Worm (Caenorhabditis elegans) whole organism, late embryonic: ENCODE results near the gene H06H21.37.

ENCODE experiments used
- C38D4.7 ChIP-seq: fragments of 200-800 bp; sonication (Bioruptor generic); optimal IDR thresholded peaks from 2 replicates; lab custom pipeline; 2018; ENCODE audit warnings: mild to moderate bottlenecking, missing genetic modification characterization, moderate library complexity, missing compliant biosample characterization
- F13H6.1 ChIP-seq: sonication (generic microtip); optimal IDR thresholded peaks from 2 replicates; lab custom pipeline; 2016; ENCODE audit warnings: missing genetic modification characterization, missing compliant biosample characterization
- K02D7.2 ChIP-seq: sonication (generic microtip); optimal IDR thresholded peaks from 2 replicates; lab custom pipeline; 2017; ENCODE audit warnings: mild to moderate bottlenecking, missing genetic modification characterization, missing compliant biosample characterization
- T23F11.4 ChIP-seq: fragments of 200-800 bp; sonication (Bioruptor generic); optimal IDR thresholded peaks from 2 replicates; lab custom pipeline; 2018; ENCODE audit warnings: mild to moderate bottlenecking, missing genetic modification characterization, missing compliant biosample characterization
- Y22D7AL.16 ChIP-seq: sonication (generic microtip); optimal IDR thresholded peaks from 2 replicates; lab custom pipeline; 2016; ENCODE audit warnings: missing genetic modification characterization, missing compliant biosample characterization
- ceh-2 ChIP-seq: sonication (generic microtip); optimal IDR thresholded peaks from 2 replicates; lab custom pipeline; 2016; ENCODE audit warnings: missing genotype, missing genetic modification characterization, missing compliant biosample characterization
- ceh-22 ChIP-seq: sonication (generic microtip); optimal IDR thresholded peaks from 2 replicates; lab custom pipeline; 2017; ENCODE audit warnings: missing biosample characterization, missing genetic modification characterization
- ceh-30 ChIP-seq: fragments of 150-350 bp; optimal IDR thresholded peaks from 2 replicates; lab custom pipeline; 2014; ENCODE audit warnings: missing biosample characterization, missing genetic modification characterization
- ceh-31 ChIP-seq: sonication (generic microtip); optimal IDR thresholded peaks from 2 replicates; lab custom pipeline; 2016; ENCODE audit warnings: missing genetic modification characterization, missing compliant biosample characterization
- ceh-34 ChIP-seq: sonication (generic microtip); optimal IDR thresholded peaks from 2 replicates; lab custom pipeline; 2016; ENCODE audit warnings: mild to moderate bottlenecking, missing genetic modification characterization, missing compliant biosample characterization
- che-1 ChIP-seq: sonication (generic microtip); optimal IDR thresholded peaks from 2 replicates; lab custom pipeline; 2016; ENCODE audit warnings: mild to moderate bottlenecking, missing genetic modification characterization, missing compliant biosample characterization
- dmd-4 ChIP-seq: sonication (generic microtip); optimal IDR thresholded peaks from 2 replicates; lab custom pipeline; 2016; ENCODE audit warnings: borderline replicate concordance, missing genetic modification characterization, missing compliant biosample characterization
- elt-2 ChIP-seq: sonication (generic microtip); optimal IDR thresholded peaks from 2 replicates; lab custom pipeline; 2016; ENCODE audit warnings: missing genetic modification reagents, missing genetic modification characterization, missing compliant biosample characterization
- elt-4 ChIP-seq: sonication (generic microtip); optimal IDR thresholded peaks from 2 replicates; lab custom pipeline; 2016; ENCODE audit warnings: missing genetic modification characterization, missing compliant biosample characterization
- fkh-10 ChIP-seq: fragments of 150-350 bp; optimal IDR thresholded peaks from 2 replicates; lab custom pipeline; 2014; ENCODE audit warnings: missing biosample characterization, missing genetic modification reagents, missing genetic modification characterization
- fkh-6 ChIP-seq: sonication (generic microtip); optimal IDR thresholded peaks from 2 replicates; lab custom pipeline; 2016; ENCODE audit warnings: missing genetic modification characterization, missing compliant biosample characterization
- gmeb-2 ChIP-seq: sonication (generic microtip); optimal IDR thresholded peaks from 2 replicates; lab custom pipeline; 2016; ENCODE audit warnings: missing genetic modification characterization, inconsistent platforms, missing compliant biosample characterization
- hlh-13 ChIP-seq: fragments of 200-800 bp; sonication (Bioruptor generic); optimal IDR thresholded peaks from 2 replicates; lab custom pipeline; 2018; ENCODE audit warnings: mild to moderate bottlenecking, missing genetic modification characterization, missing compliant biosample characterization
- lim-6 ChIP-seq: sonication (generic microtip); optimal IDR thresholded peaks from 2 replicates; lab custom pipeline; 2016; ENCODE audit warnings: missing genetic modification characterization, missing compliant biosample characterization
- lin-11 ChIP-seq: fragments of 200-800 bp; sonication (Bioruptor generic); optimal IDR thresholded peaks from 2 replicates; lab custom pipeline; 2018; ENCODE audit warnings: mild to moderate bottlenecking, missing genetic modification characterization, missing compliant biosample characterization
- madf-2 ChIP-seq: sonication (generic microtip); optimal IDR thresholded peaks from 2 replicates; lab custom pipeline; 2017; ENCODE audit warnings: missing genetic modification characterization, missing compliant biosample characterization
- mec-3 ChIP-seq: sonication (generic microtip); optimal IDR thresholded peaks from 2 replicates; lab custom pipeline; 2016; ENCODE audit warnings: borderline replicate concordance, missing genetic modification characterization, missing compliant biosample characterization
- nfya-1 ChIP-seq: sonication (generic microtip); optimal IDR thresholded peaks from 2 replicates; lab custom pipeline; 2017; ENCODE audit warnings: missing genetic modification characterization, mild to moderate bottlenecking, missing compliant biosample characterization, antibody characterized with exemption, moderate library complexity
- nhr-232 ChIP-seq: sonication (generic microtip); optimal IDR thresholded peaks from 2 replicates; lab custom pipeline; 2016; ENCODE audit warnings: missing genetic modification characterization, missing compliant biosample characterization
- npax-4 ChIP-seq: sonication (generic microtip); optimal IDR thresholded peaks from 2 replicates; lab custom pipeline; 2016; ENCODE audit warnings: missing genetic modification characterization, missing compliant biosample characterization
- odd-2 ChIP-seq: sonication (generic microtip); optimal IDR thresholded peaks from 2 replicates; lab custom pipeline; 2017; ENCODE audit warnings: antibody characterized with exemption, mild to moderate bottlenecking, missing genetic modification characterization, missing compliant biosample characterization
- pag-3 ChIP-seq: sonication (generic microtip); optimal IDR thresholded peaks from 2 replicates; lab custom pipeline; 2016; ENCODE audit warnings: missing compliant biosample characterization, missing genetic modification characterization, borderline replicate concordance
- pha-4 ChIP-seq: fragments of 150-350 bp; optimal IDR thresholded peaks from 2 replicates; lab custom pipeline; 2018; ENCODE audit warnings: missing biosample characterization, missing genetic modification reagents, missing genetic modification characterization
- pqm-1 ChIP-seq: sonication (generic microtip); optimal IDR thresholded peaks from 2 replicates; lab custom pipeline; 2016; ENCODE audit warnings: missing genetic modification characterization, missing compliant biosample characterization
- pros-1 ChIP-seq: fragments of 150-350 bp; optimal IDR thresholded peaks from 2 replicates; lab custom pipeline; 2014; ENCODE audit warnings: missing biosample characterization, missing genetic modification reagents, missing genetic modification characterization
- rnt-1 ChIP-seq: sonication (generic microtip); optimal IDR thresholded peaks from 2 replicates; lab custom pipeline; 2016; ENCODE audit warnings: missing genetic modification characterization, missing compliant biosample characterization
- sdc-2 ChIP-seq: sonication (generic microtip); optimal IDR thresholded peaks from 2 replicates; lab custom pipeline; 2016; ENCODE audit warnings: missing genotype, missing genetic modification characterization, missing compliant biosample characterization
- syd-9 ChIP-seq: sonication (generic microtip); optimal IDR thresholded peaks from 2 replicates; lab custom pipeline; 2016; ENCODE audit warnings: mild to moderate bottlenecking, missing genetic modification characterization, moderate library complexity, missing compliant biosample characterization
- tbx-7 ChIP-seq: sonication (generic microtip); optimal IDR thresholded peaks from 2 replicates; lab custom pipeline; 2016; ENCODE audit warnings: missing genotype, missing genetic modification characterization, missing compliant biosample characterization
- ttx-3 ChIP-seq: sonication (generic microtip); optimal IDR thresholded peaks from 2 replicates; lab custom pipeline; 2016; ENCODE audit warnings: missing genetic modification reagents, missing genetic modification characterization, missing compliant biosample characterization
- unc-42 ChIP-seq: sonication (generic microtip); optimal IDR thresholded peaks from 2 replicates; lab custom pipeline; 2016; ENCODE audit warnings: missing genotype, missing genetic modification characterization, missing compliant biosample characterization
- unc-86 ChIP-seq: sonication (generic microtip); optimal IDR thresholded peaks from 2 replicates; lab custom pipeline; 2016; ENCODE audit warnings: missing genetic modification characterization, missing compliant biosample characterization
- zip-5 ChIP-seq: sonication (generic microtip); optimal IDR thresholded peaks from 2 replicates; lab custom pipeline; 2016; ENCODE audit warnings: missing genetic modification characterization, missing compliant biosample characterization
- ztf-16 ChIP-seq: sonication (generic microtip); optimal IDR thresholded peaks from 2 replicates; lab custom pipeline; 2017; ENCODE audit warnings: missing genetic modification characterization, missing compliant biosample characterization

H06H21.37 gene

ce11 chrIV:4829641-4830040 lies 19.9 kb upstream of the H06H21.37 start:
- no peak for TF ChIP-seq pros-1
- no peak for TF ChIP-seq rnt-1 (tag; lab: Kevin White, UChicago)
- TF ChIP-seq fkh-6 (tag; lab: Kevin White, UChicago), result no peak
- TF ChIP-seq nfya-1 (tag; lab: Kevin White, UChicago), result no peak
- no peak for TF ChIP-seq tbx-7 (tag; lab: Kevin White, UChicago)
- no peak for TF ChIP-seq madf-2 (tag; lab: Kevin White, UChicago)
- no peak for TF ChIP-seq fkh-10 (GFP tag; lab: Kevin White, UChicago)
- no peak for TF ChIP-seq F13H6.1 (tag; lab: Kevin White, UChicago)
- no peak for TF ChIP-seq mec-3 (tag; lab: Kevin White, UChicago)
- no peak for TF ChIP-seq pha-4
- no peak for TF ChIP-seq C38D4.7 (GFP tag; lab: Kevin White, UChicago)
- no peak for TF ChIP-seq Y22D7AL.16 (tag; lab: Kevin White, UChicago)
- no peak for TF ChIP-seq dmd-4 (tag; lab: Kevin White, UChicago)
- TF ChIP-seq gmeb-2 (tag; lab: Kevin White, UChicago), result no peak
- TF ChIP-seq elt-2 (tag; lab: Kevin White, UChicago), result no peak
- TF ChIP-seq K02D7.2 (tag; lab: Kevin White, UChicago), result no peak
- TF ChIP-seq zip-5 (tag; lab: Kevin White, UChicago), result no peak
- TF ChIP-seq T23F11.4 (GFP tag; lab: Kevin White, UChicago), result no peak
- TF ChIP-seq sdc-2 (tag; lab: Kevin White, UChicago), result no peak
- TF ChIP-seq pqm-1 (tag; lab: Kevin White, UChicago), result no peak

DNA sequence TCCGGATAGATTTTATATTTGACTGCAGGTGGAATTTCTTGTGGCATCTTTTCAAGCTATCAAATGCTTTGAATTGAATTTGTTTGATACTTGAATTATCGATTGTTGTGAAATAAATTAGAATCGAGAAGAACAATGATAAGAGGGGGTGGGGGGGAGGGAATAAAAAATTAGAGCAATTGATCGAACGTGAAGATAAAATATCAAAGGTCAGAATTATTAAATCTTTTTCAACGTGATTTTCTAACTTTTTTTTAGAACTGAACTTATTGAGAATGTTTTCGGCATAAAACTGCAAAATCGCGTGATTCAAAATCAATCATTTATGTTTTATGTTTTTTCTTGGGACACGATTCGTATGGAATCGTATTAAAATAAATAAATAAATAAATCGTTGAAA lies 17.4 kb upstream of the H06H21.37 start, which contains the start of gene mpz-4:
TSS of gene mpz-4 (minus strand) at position 101 of the 400 bp plus-strand sequence.
- TF ChIP-seq C38D4.7 (GFP tag; lab: Kevin White, UChicago) (no peak), ceh-34 (tag; lab: Kevin White, UChicago) (no peak), F13H6.1 (tag; lab: Kevin White, UChicago) (no peak), lin-11 (tag; lab: Kevin White, UChicago) (no peak), Y22D7AL.16 (tag; lab: Kevin White, UChicago) (no peak), mec-3 (tag; lab: Kevin White, UChicago) (no peak), pag-3 (tag; lab: Kevin White, UChicago) (no peak), hlh-13 (no peak), ceh-22 (tag; lab: Kevin White, UChicago) (no peak), elt-4 (tag; lab: Kevin White, UChicago) (no peak), ttx-3 (tag; lab: Kevin White, UChicago) (no peak), lim-6 (tag; lab: Kevin White, UChicago) (no peak), che-1 (tag; lab: Kevin White, UChicago) (no peak), unc-86 (no peak), zip-5 (tag; lab: Kevin White, UChicago) (no peak), npax-4 (no peak), nhr-232 (tag; lab: Kevin White, UChicago) (no peak), syd-9 (tag; lab: Kevin White, UChicago) (no peak), pros-1 (no peak)

- TF ChIP-seq odd-2 (no peak), ceh-2 (no peak), ztf-16 (tag; lab: Kevin White, UChicago) (no peak)
- TF ChIP-seq, all 69 proteins: peak for 0
Observed at ce11 chrIV:4821843-4822242, 12.1 kb upstream of the H06H21.37 start.

ce11 chrIV:4821054-4821453 lies 11.3 kb upstream of the H06H21.37 start, which contains the start of gene H06H21.8:
Gene H06H21.8 (minus strand): TSS chrIV:4821131.
- no peak for TF ChIP-seq ceh-31 (tag; lab: Kevin White, UChicago)
- no peak for TF ChIP-seq fkh-10 (GFP tag; lab: Kevin White, UChicago)
- TF ChIP-seq ceh-30, result no peak
- TF ChIP-seq tbx-7 (tag; lab: Kevin White, UChicago), result no peak
- no peak for TF ChIP-seq unc-42 (tag; lab: Kevin White, UChicago)
- TF ChIP-seq mec-3 (tag; lab: Kevin White, UChicago), result no peak
- no peak for TF ChIP-seq lin-11 (tag; lab: Kevin White, UChicago)
- no peak for TF ChIP-seq elt-2 (tag; lab: Kevin White, UChicago)
